Comparison of ENCODE assay signal across 3 fruit fly cellular contexts in genomic region chrX:7300356-7300721, dm6.
TF ChIP-seq lines count a peak whose summit lies in the region.

No protein-coding gene starts in this region.

TF ChIP-seq in whole organism, embryonic, 481 proteins besides CTCF, POLR2A, EP300 and RAD21 (continued from another document and continues in another):
- peak; percentile 29; the same call in 2 of the 3 replicates for TF ChIP-seq ci (GFP tag; IDR thresholded peaks at IDR 0.05; lab: Robert Waterston, UW)
- TF ChIP-seq Hr3 (GFP tag; optimal IDR thresholded peaks at IDR 0.05; lab: Kevin White, UChicago): no peak
- no peak for TF ChIP-seq HLH3B (GFP tag; IDR thresholded peaks at IDR 0.05; lab: Robert Waterston, UW)
- peak; percentile 91 for TF ChIP-seq CG7928 (GFP tag; optimal IDR thresholded peaks at IDR 0.05; lab: Kevin White, UChicago)
- no peak for TF ChIP-seq CG9876 (GFP tag; optimal IDR thresholded peaks at IDR 0.05; lab: Kevin White, UChicago)
- no peak for TF ChIP-seq CG14860 (GFP tag; IDR thresholded peaks at IDR 0.05; lab: Robert Waterston, UW; ENCODE audit: partially characterized antibody)
- no peak for TF ChIP-seq CG8290 (GFP tag; optimal IDR thresholded peaks at IDR 0.05; lab: Kevin White, UChicago)
- peak in 1 of 2 experiments; percentile 59 for TF ChIP-seq CG8290 (tag; optimal IDR thresholded peaks at IDR 0.05; lab: Kevin White, UChicago)
- no peak for TF ChIP-seq schlank (tag; optimal IDR thresholded peaks at IDR 0.05; lab: Kevin White, UChicago)
- TF ChIP-seq exex (tag; optimal IDR thresholded peaks at IDR 0.05; lab: Kevin White, UChicago): no peak
- no peak for TF ChIP-seq fd102C (GFP tag; optimal IDR thresholded peaks at IDR 0.05; lab: Kevin White, UChicago)
- no peak for TF ChIP-seq sna (GFP tag; IDR thresholded peaks at IDR 0.05; lab: Robert Waterston, UW; ENCODE audit: partially characterized antibody)
- TF ChIP-seq crol (GFP tag; IDR thresholded peaks at IDR 0.05; lab: Robert Waterston, UW): peak; percentile 97
- 0 out of 2 replicates have a peak, but pooled peaks have one; percentile 36 for TF ChIP-seq Nf-YA (GFP tag; IDR thresholded peaks at IDR 0.05; lab: Robert Waterston, UW)
- TF ChIP-seq zfh1 (GFP tag; IDR thresholded peaks at IDR 0.05; lab: Robert Waterston, UW): 0 out of 3 replicates have a peak, but pooled peaks have one; percentile 29
- TF ChIP-seq Dbx (GFP tag; IDR thresholded peaks at IDR 0.05; lab: Robert Waterston, UW): no peak
- TF ChIP-seq unpg (GFP tag; optimal IDR thresholded peaks at IDR 0.05; lab: Kevin White, UChicago): peak; percentile 24
- no peak for TF ChIP-seq danr (GFP tag; IDR thresholded peaks at IDR 0.05; lab: Robert Waterston, UW)
- no peak for TF ChIP-seq Chrac-16 (GFP tag; optimal IDR thresholded peaks at IDR 0.05; lab: Kevin White, UChicago)
- TF ChIP-seq dmrt99B (tag; optimal IDR thresholded peaks at IDR 0.05; lab: Kevin White, UChicago): peak; percentile 18
- no peak for TF ChIP-seq rib (GFP tag; IDR thresholded peaks at IDR 0.05; lab: Robert Waterston, UW)
- no peak for TF ChIP-seq vnd (GFP tag; IDR thresholded peaks at IDR 0.05; lab: Robert Waterston, UW; ENCODE audit: partially characterized antibody)
- peak; percentile 30; the same call in 1 of the 3 replicates for TF ChIP-seq CG6175 (GFP tag; IDR thresholded peaks at IDR 0.05; lab: Robert Waterston, UW)
- 0 out of 4 replicates have a peak, but pooled peaks have one; percentile 3 for TF ChIP-seq Gug (GFP tag; IDR thresholded peaks at IDR 0.05; lab: Robert Waterston, UW)
- TF ChIP-seq Nf-YB (GFP tag; optimal IDR thresholded peaks at IDR 0.05; lab: Kevin White, UChicago): no peak
- TF ChIP-seq CG9817 (tag; optimal IDR thresholded peaks at IDR 0.05; lab: Kevin White, UChicago): peak; percentile 11
- no peak for TF ChIP-seq CrebB (tag; optimal IDR thresholded peaks at IDR 0.05; lab: Kevin White, UChicago)
- TF ChIP-seq Eip74EF (GFP tag; optimal IDR thresholded peaks at IDR 0.05; lab: Kevin White, UChicago): no peak
- TF ChIP-seq al (GFP tag; IDR thresholded peaks at IDR 0.05; lab: Robert Waterston, UW): 0 out of 2 replicates have a peak, but pooled peaks have one; percentile 21
- TF ChIP-seq Ptx1 (GFP tag; IDR thresholded peaks at IDR 0.05; lab: Robert Waterston, UW): peak; percentile 30; the same call in 1 of the 2 replicates
- TF ChIP-seq CG34224 (GFP tag; IDR thresholded peaks at IDR 0.05; lab: Robert Waterston, UW; ENCODE audit: partially characterized antibody): no peak
- TF ChIP-seq Max (GFP tag; optimal IDR thresholded peaks at IDR 0.05; lab: Kevin White, UChicago): no peak
- TF ChIP-seq B-H1 (GFP tag; IDR thresholded peaks at IDR 0.05; lab: Robert Waterston, UW): no peak
- no peak for TF ChIP-seq cwo (GFP tag; optimal IDR thresholded peaks at IDR 0.05; lab: Kevin White, UChicago)
- peak; percentile 23 for TF ChIP-seq BtbVII (GFP tag; optimal IDR thresholded peaks at IDR 0.05; lab: Kevin White, UChicago)
- no peak for TF ChIP-seq CG4282 (GFP tag; optimal IDR thresholded peaks at IDR 0.05; lab: Kevin White, UChicago)
- no peak for TF ChIP-seq Opbp (GFP tag; IDR thresholded peaks at IDR 0.05; lab: Robert Waterston, UW; ENCODE audit: partially characterized antibody)
- TF ChIP-seq gce (GFP tag; IDR thresholded peaks at IDR 0.05; lab: Robert Waterston, UW): 0 out of 3 replicates have a peak, but pooled peaks have one; percentile 17
- no peak for TF ChIP-seq chm (GFP tag; IDR thresholded peaks at IDR 0.05; lab: Robert Waterston, UW)
- no peak for TF ChIP-seq croc (GFP tag; conservative IDR thresholded peaks at IDR 0.05; lab: Robert Waterston, UW)
- TF ChIP-seq CG2199 (GFP tag; IDR thresholded peaks at IDR 0.05; lab: Robert Waterston, UW): no peak
- TF ChIP-seq scrt (GFP tag; optimal IDR thresholded peaks at IDR 0.05; lab: Kevin White, UChicago): no peak
- TF ChIP-seq CG11247 (GFP tag; IDR thresholded peaks at IDR 0.05; lab: Robert Waterston, UW): no peak

TF ChIP-seq in whole organism, prepupa, 60 proteins besides CTCF, POLR2A, EP300 and RAD21 (continued from another document):
- TF ChIP-seq vri (GFP tag; optimal IDR thresholded peaks at IDR 0.05; lab: Kevin White, UChicago): no peak
- peak; percentile 19 for TF ChIP-seq cyc (GFP tag; optimal IDR thresholded peaks at IDR 0.05; lab: Kevin White, UChicago)
- TF ChIP-seq svp (GFP tag; lab: Kevin White, UChicago): no peak
- peak; percentile 8 for TF ChIP-seq CG34406 (GFP tag; optimal IDR thresholded peaks at IDR 0.05; lab: Kevin White, UChicago)
- TF ChIP-seq fd59A (GFP tag; optimal IDR thresholded peaks at IDR 0.05; lab: Kevin White, UChicago): peak; percentile 59
- TF ChIP-seq Sox15 (GFP tag; optimal IDR thresholded peaks at IDR 0.05; lab: Kevin White, UChicago): no peak
- no peak for TF ChIP-seq CG11902 (GFP tag; optimal IDR thresholded peaks at IDR 0.05; lab: Kevin White, UChicago)
- no peak for TF ChIP-seq fkh (GFP tag; optimal IDR thresholded peaks at IDR 0.05; lab: Kevin White, UChicago)
- TF ChIP-seq Sox14 (GFP tag; optimal IDR thresholded peaks at IDR 0.05; lab: Kevin White, UChicago): peak; percentile 27
- TF ChIP-seq CG15336 (GFP tag; IDR thresholded peaks at IDR 0.05; lab: Robert Waterston, UW): peak; percentile 13; the same call in 1 of the 2 replicates
- 0 out of 3 replicates have a peak, but pooled peaks have one; percentile 25 for TF ChIP-seq CG8119 (GFP tag; IDR thresholded peaks at IDR 0.05; lab: Robert Waterston, UW)
- peak; percentile 32 for TF ChIP-seq Gug (GFP tag; IDR thresholded peaks at IDR 0.05; lab: Robert Waterston, UW)
- peak; percentile 25 for TF ChIP-seq Hr39 (GFP tag; optimal IDR thresholded peaks at IDR 0.05; lab: Kevin White, UChicago)
- TF ChIP-seq CG8632 (GFP tag; optimal IDR thresholded peaks at IDR 0.05; lab: Kevin White, UChicago): no peak
- no peak for TF ChIP-seq CG6854 (GFP tag; optimal IDR thresholded peaks at IDR 0.05; lab: Kevin White, UChicago)
- no peak for TF ChIP-seq CG8319 (GFP tag; optimal IDR thresholded peaks at IDR 0.05; lab: Kevin White, UChicago)
- TF ChIP-seq acj6 (GFP tag; optimal IDR thresholded peaks at IDR 0.05; lab: Kevin White, UChicago): peak; percentile 51
- peak; percentile 44 for TF ChIP-seq net (GFP tag; optimal IDR thresholded peaks at IDR 0.05; lab: Kevin White, UChicago)
- TF ChIP-seq Lpt (GFP tag; optimal IDR thresholded peaks at IDR 0.05; lab: Kevin White, UChicago): no peak
- no peak for TF ChIP-seq Eip75B (GFP tag; optimal IDR thresholded peaks at IDR 0.05; lab: Kevin White, UChicago)
- peak; percentile 63 for TF ChIP-seq CG6163 (GFP tag; IDR thresholded peaks at IDR 0.05; lab: Robert Waterston, UW)
- peak; percentile 48 for TF ChIP-seq CG3919 (GFP tag; optimal IDR thresholded peaks at IDR 0.05; lab: Kevin White, UChicago)
- peak; percentile 15 for TF ChIP-seq Hr4 (GFP tag; optimal IDR thresholded peaks at IDR 0.05; lab: Kevin White, UChicago)
- no peak for TF ChIP-seq fd85E (GFP tag; optimal IDR thresholded peaks at IDR 0.05; lab: Kevin White, UChicago)
- TF ChIP-seq Met (GFP tag; optimal IDR thresholded peaks at IDR 0.05; lab: Kevin White, UChicago): peak; percentile 38
- peak; percentile 83 for TF ChIP-seq dsx (GFP tag; optimal IDR thresholded peaks at IDR 0.05; lab: Kevin White, UChicago; ENCODE audit: poor library complexity, severe bottlenecking)
- peak; percentile 29 for TF ChIP-seq CG6808 (GFP tag; optimal IDR thresholded peaks at IDR 0.05; lab: Kevin White, UChicago)
- no peak for TF ChIP-seq Smox (GFP tag; optimal IDR thresholded peaks at IDR 0.05; lab: Kevin White, UChicago)
- peak; percentile 9 for TF ChIP-seq CG1621 (tag; optimal IDR thresholded peaks at IDR 0.05; lab: Kevin White, UChicago)
- TF ChIP-seq Ets96B (tag; optimal IDR thresholded peaks at IDR 0.05; lab: Kevin White, UChicago): peak; percentile 49
- TF ChIP-seq spab (GFP tag; optimal IDR thresholded peaks at IDR 0.05; lab: Kevin White, UChicago): peak; percentile 42
- TF ChIP-seq Hr38 (GFP tag; optimal IDR thresholded peaks at IDR 0.05; lab: Kevin White, UChicago): no peak
- peak; percentile 44; the same call in 1 of the 3 replicates for TF ChIP-seq eg (GFP tag; IDR thresholded peaks at IDR 0.05; lab: Robert Waterston, UW)
- TF ChIP-seq Eip78C (GFP tag; lab: Kevin White, UChicago): peak; percentile 86
- TF ChIP-seq Eip93F (GFP tag; optimal IDR thresholded peaks at IDR 0.05; lab: Kevin White, UChicago): no peak
- peak; percentile 39 for TF ChIP-seq CG32006 (GFP tag; optimal IDR thresholded peaks at IDR 0.05; lab: Kevin White, UChicago)
- TF ChIP-seq CG6792 (GFP tag; optimal IDR thresholded peaks at IDR 0.05; lab: Kevin White, UChicago): peak; percentile 13

TF ChIP-seq in whole organism, wandering third instar larva, 38 proteins besides CTCF, POLR2A, EP300 and RAD21 (continued from another document):
- TF ChIP-seq Abd-B (GFP tag; optimal IDR thresholded peaks at IDR 0.05; lab: Kevin White, UChicago) (no peak), sage (GFP tag; optimal IDR thresholded peaks at IDR 0.05; lab: Kevin White, UChicago) (no peak), ey (GFP tag; optimal IDR thresholded peaks at IDR 0.05; lab: Kevin White, UChicago) (peak; percentile 52), N (GFP tag; optimal IDR thresholded peaks at IDR 0.05; lab: Kevin White, UChicago) (no peak), psq (GFP tag; optimal IDR thresholded peaks at IDR 0.05; lab: Kevin White, UChicago) (no peak), sv (GFP tag; optimal IDR thresholded peaks at IDR 0.05; lab: Kevin White, UChicago) (no peak), dsf (GFP tag; optimal IDR thresholded peaks at IDR 0.05; lab: Kevin White, UChicago; ENCODE audit: borderline replicate concordance) (no peak), usp (GFP tag; optimal IDR thresholded peaks at IDR 0.05; lab: Kevin White, UChicago) (no peak), HLH106 (tag; optimal IDR thresholded peaks at IDR 0.05; lab: Kevin White, UChicago) (peak; percentile 61), foxo (GFP tag; optimal IDR thresholded peaks at IDR 0.05; lab: Kevin White, UChicago) (peak in 1 of 2 experiments; percentile 47), brk (GFP tag; optimal IDR thresholded peaks at IDR 0.05; lab: Kevin White, UChicago) (no peak), h (GFP tag; optimal IDR thresholded peaks at IDR 0.05; lab: Kevin White, UChicago) (no peak), Dfd (GFP tag; optimal IDR thresholded peaks at IDR 0.05; lab: Kevin White, UChicago) (no peak)
